Worm (Caenorhabditis elegans): ENCODE measurements around the gene Y39E4B.11.
A peak's percentile ranks its signal among the peaks of the same experiment; 100 is the strongest.

ce11 chrIII:13187773-13188172 is 17.0 kb upstream of the Y39E4B.11 start:
- TF ChIP-seq nhr-12 (tag; optimal IDR thresholded peaks at IDR 0.05) (no peak), aly-2 (tag; optimal IDR thresholded peaks at IDR 0.05) (no peak), blmp-1 (tag; optimal IDR thresholded peaks at IDR 0.05; ENCODE audit: insufficient read depth) (no peak), ztf-4 (tag; optimal IDR thresholded peaks at IDR 0.05) (no peak), nhr-129 (tag; optimal IDR thresholded peaks at IDR 0.05) (no peak), ztf-11 (tag; optimal IDR thresholded peaks at IDR 0.05) (no peak), lin-13 (GFP tag; optimal IDR thresholded peaks at IDR 0.05) (peak; percentile 32), nhr-23 (tag; optimal IDR thresholded peaks at IDR 0.05) (no peak), nhr-11 (tag; optimal IDR thresholded peaks at IDR 0.05) (no peak), ceh-82 (tag; optimal IDR thresholded peaks at IDR 0.05) (no peak), gmeb-1 (tag; optimal IDR thresholded peaks at IDR 0.05) (peak; percentile 62)
